Worm (Caenorhabditis elegans): ENCODE measurements around the gene ceh-30.

The ceh-30 gene

ce11 chrX:3111687-3112086 lies 48.3 kb downstream of the ceh-30 start (continued):
- no peak for TF ChIP-seq egrh-3 (GFP tag; IDR thresholded peaks at IDR 0.05)
- TF ChIP-seq mes-4 (tag; optimal IDR thresholded peaks at IDR 0.05) = no peak
- TF ChIP-seq snpc-1.3 (tag; optimal IDR thresholded peaks at IDR 0.05; ENCODE audit: insufficient read depth) = peak; percentile 2
- TF ChIP-seq madf-6 (GFP tag; IDR thresholded peaks at IDR 0.05) = no peak
- TF ChIP-seq B0019.2 (GFP tag; conservative IDR thresholded peaks at IDR 0.05) = no peak
- no peak for TF ChIP-seq lsl-1 (GFP tag; optimal IDR thresholded peaks at IDR 0.05)
- TF ChIP-seq B0336.3 (GFP tag; IDR thresholded peaks at IDR 0.05) = no peak; the same call in 1 of the 2 replicates
- TF ChIP-seq pbrm-1 (GFP tag; IDR thresholded peaks at IDR 0.05) = no peak
- no peak for TF ChIP-seq tbp1 (GFP tag; optimal IDR thresholded peaks at IDR 0.05)
- TF ChIP-seq zfh-2 (GFP tag; conservative IDR thresholded peaks at IDR 0.05) = no peak
- TF ChIP-seq ceh-58 (GFP tag; IDR thresholded peaks at IDR 0.05) = no peak
- peak in 1 of 3 experiments; percentile 83 for TF ChIP-seq lin-35 (GFP tag; optimal IDR thresholded peaks at IDR 0.05)
- peak; percentile 49; the same call in 1 of the 2 replicates for TF ChIP-seq Y53G8AR.9 (GFP tag; conservative IDR thresholded peaks at IDR 0.05)
- TF ChIP-seq rcor-1 (GFP tag; IDR thresholded peaks at IDR 0.05) = no peak
- TF ChIP-seq B0261.1 (tag; optimal IDR thresholded peaks at IDR 0.05) = no peak
- TF ChIP-seq F33H1.4 (GFP tag; IDR thresholded peaks at IDR 0.05) = no peak
- TF ChIP-seq ztf-26 (tag; optimal IDR thresholded peaks at IDR 0.05) = no peak
- no peak for TF ChIP-seq nhr-179 (tag; optimal IDR thresholded peaks at IDR 0.05)
- TF ChIP-seq F22D6.2 (tag; optimal IDR thresholded peaks at IDR 0.05) = no peak
- TF ChIP-seq sptf-2 (GFP tag; optimal IDR thresholded peaks at IDR 0.05) = no peak
- TF ChIP-seq hmg-1.2 (GFP tag; IDR thresholded peaks at IDR 0.05) = no peak
- no peak for TF ChIP-seq egl-18 (GFP tag; IDR thresholded peaks at IDR 0.05)
- no peak for TF ChIP-seq chd-7 (tag; optimal IDR thresholded peaks at IDR 0.05)
- TF ChIP-seq ceh-27 (GFP tag; optimal IDR thresholded peaks at IDR 0.05) = no peak
- no peak for TF ChIP-seq ekl-4 (GFP tag; IDR thresholded peaks at IDR 0.05)
- no peak for TF ChIP-seq tbx-9 (tag; optimal IDR thresholded peaks at IDR 0.05; ENCODE audit: borderline replicate concordance)
- TF ChIP-seq zim-3 (tag; optimal IDR thresholded peaks at IDR 0.05) = no peak
- no peak for TF ChIP-seq Y95B8A.8 (GFP tag; IDR thresholded peaks at IDR 0.05)
- no peak for TF ChIP-seq pha-4 (tag; optimal IDR thresholded peaks at IDR 0.05)
- TF ChIP-seq F23B12.7 (tag; optimal IDR thresholded peaks at IDR 0.05; ENCODE audit: insufficient read depth) = no peak
- TF ChIP-seq madf-8 (GFP tag; conservative IDR thresholded peaks at IDR 0.05) = no peak
- TF ChIP-seq K12H6.12 (tag; optimal IDR thresholded peaks at IDR 0.05) = no peak
- TF ChIP-seq snpc-4 (GFP tag; optimal IDR thresholded peaks at IDR 0.05) = no peak
- TF ChIP-seq snpc-4 (tag; optimal IDR thresholded peaks at IDR 0.05) = peak in 1 of 4 experiments; percentile 37
- no peak for TF ChIP-seq T26A5.8 (tag; optimal IDR thresholded peaks at IDR 0.05)
- TF ChIP-seq snpc-3.4 (tag; optimal IDR thresholded peaks at IDR 0.05) = no peak
- no peak for TF ChIP-seq bed-1 (GFP tag; IDR thresholded peaks at IDR 0.05)
- peak; percentile 19 for TF ChIP-seq madf-10 (tag; optimal IDR thresholded peaks at IDR 0.05)
- no peak for TF ChIP-seq unc-130 (GFP tag; optimal IDR thresholded peaks at IDR 0.05)
- TF ChIP-seq B0035.1 (tag; optimal IDR thresholded peaks at IDR 0.05) = peak; percentile 25
- TF ChIP-seq hlh-26 (GFP tag; conservative IDR thresholded peaks at IDR 0.05) = no peak
- no peak; the same call in 1 of the 2 replicates for TF ChIP-seq mcd-1 (GFP tag; IDR thresholded peaks at IDR 0.05)
- TF ChIP-seq ZK185.1 (tag; optimal IDR thresholded peaks at IDR 0.05; ENCODE audit: poor library complexity, severe bottlenecking) = peak; percentile 64
- TF ChIP-seq ztf-25 (GFP tag; IDR thresholded peaks at IDR 0.05) = no peak
- TF ChIP-seq ceh-40 (GFP tag; IDR thresholded peaks at IDR 0.05) = no peak
- TF ChIP-seq let-607 (tag; optimal IDR thresholded peaks at IDR 0.05) = no peak
- no peak for TF ChIP-seq rec-8 (tag; optimal IDR thresholded peaks at IDR 0.05)
- TF ChIP-seq F55B11.4 (tag; optimal IDR thresholded peaks at IDR 0.05; ENCODE audit: borderline replicate concordance, insufficient read depth) = no peak

All from whole organism, young adult.